Fruit fly (Drosophila melanogaster) whole organism, adult: ENCODE data around the gene CG46467.

Experiments used
- CG7101 ChIP-seq: fragments of 200-800 bp; sonication (Bioruptor generic); optimal IDR thresholded peaks from 2 replicates; lab custom pipeline; 2018; ENCODE audit warnings: missing biosample characterization, mild to moderate bottlenecking, missing genetic modification characterization, moderate library complexity
- Mnt ChIP-seq: fragments of 200-800 bp; sonication (Bioruptor generic); optimal IDR thresholded peaks from 2 replicates; lab custom pipeline; 2016; ENCODE audit warnings: missing biosample characterization, mild to moderate bottlenecking, missing genetic modification characterization
- cic ChIP-seq: fragments of 200-800 bp; sonication (Bioruptor generic); optimal IDR thresholded peaks from 2 replicates; lab custom pipeline; 2017; ENCODE audit warnings: missing biosample characterization, mild to moderate bottlenecking, missing genetic modification characterization, moderate library complexity
- ovo ChIP-seq: fragments of 200-800 bp; sonication (Bioruptor generic); optimal IDR thresholded peaks from 2 replicates; lab custom pipeline; 2016; ENCODE audit warnings: missing biosample characterization, missing genetic modification characterization
- tj ChIP-seq: fragments of 200-800 bp; sonication (Bioruptor generic); optimal IDR thresholded peaks from 3 replicates; lab custom pipeline; 2017; ENCODE audit warnings: missing biosample characterization, mild to moderate bottlenecking, missing genetic modification characterization, moderate library complexity

DNA sequence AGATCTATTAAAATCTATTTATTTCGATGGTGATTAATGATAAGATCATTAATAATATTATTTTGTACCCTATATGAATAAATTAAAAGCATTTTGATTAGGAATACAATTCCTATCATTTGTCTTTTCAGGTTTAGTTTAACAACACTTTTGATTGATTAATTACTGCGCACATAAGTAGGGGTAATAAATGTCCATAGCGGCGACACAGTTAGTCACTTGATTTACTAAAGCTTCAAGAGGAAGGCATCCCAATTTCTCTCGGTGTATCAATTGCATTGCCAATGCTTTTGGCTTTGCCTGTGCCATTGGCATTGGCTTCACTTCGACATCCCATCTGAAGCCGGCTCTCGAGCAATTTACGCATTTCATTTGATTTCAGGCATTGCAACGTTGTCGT lies 36.4 kb downstream of the CG46467 start:
- no peak for TF ChIP-seq cic (GFP tag; lab: Kevin White, UChicago)
- no peak for TF ChIP-seq tj
- TF ChIP-seq ovo, result no peak
- TF ChIP-seq CG7101 (tag; lab: Kevin White, UChicago), result no peak
- no peak for TF ChIP-seq Mnt
